Fruit fly (Drosophila melanogaster) whole organism, wandering third instar larva: ENCODE results near the gene Galphai.
A peak's percentile ranks its signal among the peaks of the same experiment; 100 is the strongest.

ENCODE experiments used
- Abd-B ChIP-seq: fragments of >200 bp; optimal IDR thresholded peaks from 2 replicates; lab custom pipeline; 2017; ENCODE audit warnings: missing biosample characterization, missing genetic modification characterization
- CG32264 ChIP-seq: fragments of 200-800 bp; sonication (Bioruptor generic); optimal IDR thresholded peaks from 2 replicates; lab custom pipeline; 2016; ENCODE audit warnings: missing biosample characterization, missing genetic modification characterization
- CG9705 ChIP-seq: fragments of 200-800 bp; sonication (Bioruptor generic); optimal IDR thresholded peaks from 2 replicates; lab custom pipeline; 2018; ENCODE audit warnings: missing biosample characterization, mild to moderate bottlenecking, missing genetic modification characterization
- CrebA ChIP-seq: fragments of 200-800 bp; sonication (Bioruptor generic); optimal IDR thresholded peaks from 2 replicates; lab custom pipeline; 2016; ENCODE audit warnings: missing biosample characterization, mild to moderate bottlenecking, missing genetic modification characterization, borderline replicate concordance
- Dfd ChIP-seq: fragments of >200 bp; optimal IDR thresholded peaks from 2 replicates; lab custom pipeline; 2017; ENCODE audit warnings: missing biosample characterization, missing genetic modification characterization
- Dif ChIP-seq: fragments of 200-275, 200-300 bp; sonication (Bioruptor generic); optimal IDR thresholded peaks from 2 replicates; lab custom pipeline; 2018; ENCODE audit warnings: missing biosample characterization, missing genetic modification characterization; ENCODE audit not compliant: partially characterized antibody
- GATAd ChIP-seq: sonication (Bioruptor generic); optimal IDR thresholded peaks from 2 replicates; lab custom pipeline; 2016; ENCODE audit warnings: missing biosample characterization, missing genetic modification characterization
- HLH106 ChIP-seq: fragments of 200-800 bp; optimal IDR thresholded peaks from 3 replicates; lab custom pipeline; 2019; ENCODE audit warnings: missing biosample characterization, mild to moderate bottlenecking, missing genetic modification characterization, moderate library complexity
- Hnf4 ChIP-seq: fragments of 200-800 bp; sonication (Bioruptor generic); optimal IDR thresholded peaks from 2 replicates; lab custom pipeline; 2016; ENCODE audit warnings: missing biosample characterization, mild to moderate bottlenecking, missing genetic modification characterization
- Hr78 ChIP-seq: fragments of >200 bp; optimal IDR thresholded peaks from 2 replicates; lab custom pipeline; 2017; ENCODE audit warnings: missing biosample characterization, missing genetic modification characterization
- Hr83 ChIP-seq: fragments of 200-300 bp; sonication (Bioruptor generic); optimal IDR thresholded peaks from 2 replicates; lab custom pipeline; 2016; ENCODE audit warnings: missing biosample characterization, mild to moderate bottlenecking, missing genetic modification characterization, moderate library complexity; ENCODE audit not compliant: poor library complexity, severe bottlenecking
- Jra ChIP-seq: sonication (Bioruptor generic); optimal IDR thresholded peaks from 2 replicates; lab custom pipeline; 2016; ENCODE audit warnings: missing biosample characterization, missing genetic modification characterization
- Mio ChIP-seq: sonication (Bioruptor generic); optimal IDR thresholded peaks from 2 replicates; lab custom pipeline; 2016; ENCODE audit warnings: missing biosample characterization, missing genetic modification characterization
- Myc ChIP-seq: fragments of >200 bp; optimal IDR thresholded peaks from 2 replicates; lab custom pipeline; 2017
- N ChIP-seq: fragments of >200 bp; optimal IDR thresholded peaks from 2 replicates; lab custom pipeline; 2018; ENCODE audit warnings: missing biosample characterization, missing external identifiers, missing genetic modification characterization
- OdsH ChIP-seq: fragments of 200-800 bp; sonication (Bioruptor generic); optimal IDR thresholded peaks from 2 replicates; lab custom pipeline; 2016; ENCODE audit warnings: missing biosample characterization, mild to moderate bottlenecking, missing genetic modification characterization
- Rel ChIP-seq, 2 experiments: fragments of 200-800 bp; sonication (Bioruptor generic) in 1 of 2; optimal IDR thresholded peaks; 2 replicates in 1 of 2; 3 replicates in 1 of 2; lab custom pipeline; 2016 to 2019; ENCODE audit warnings: mild to moderate bottlenecking in 2 of 2, missing biosample characterization in 2 of 2, missing genetic modification characterization in 2 of 2, moderate library complexity in 1 of 2
- Sp1 ChIP-seq: fragments of 200-800 bp; sonication (Bioruptor generic); optimal IDR thresholded peaks from 3 replicates; lab custom pipeline; 2019; ENCODE audit warnings: missing biosample characterization, mild to moderate bottlenecking, missing genetic modification characterization, moderate library complexity
- Vsx2 ChIP-seq: fragments of 200-300, 225-300 bp; sonication (Bioruptor generic); optimal IDR thresholded peaks from 2 replicates; lab custom pipeline; 2018; ENCODE audit warnings: missing biosample characterization, missing genetic modification characterization; ENCODE audit not compliant: partially characterized antibody
- br ChIP-seq: fragments of 200-800 bp; sonication (Bioruptor generic); optimal IDR thresholded peaks from 2 replicates; lab custom pipeline; 2016; ENCODE audit warnings: missing biosample characterization, missing genetic modification characterization
- brk ChIP-seq: fragments of 200-800 bp; sonication (Bioruptor generic); optimal IDR thresholded peaks from 2 replicates; lab custom pipeline; 2016; ENCODE audit warnings: missing biosample characterization, mild to moderate bottlenecking, missing genetic modification characterization
- dl ChIP-seq, 2 experiments: fragments of 175-275, 200-275 bp in 1 of 2; fragments of 200-275 bp in 1 of 2; sonication (Bioruptor generic); optimal IDR thresholded peaks; lab custom pipeline; 2018; ENCODE audit warnings: mild to moderate bottlenecking in 2 of 2, missing biosample characterization in 2 of 2, missing genetic modification characterization in 2 of 2, moderate library complexity in 2 of 2; ENCODE audit not compliant: partially characterized antibody in 2 of 2, insufficient read depth in 1 of 2
- dmrt93B ChIP-seq: fragments of 200-800 bp; sonication (Bioruptor generic); optimal IDR thresholded peaks from 2 replicates; lab custom pipeline; 2018; ENCODE audit warnings: missing biosample characterization, mild to moderate bottlenecking, missing genetic modification characterization
- dsf ChIP-seq: sonication (Bioruptor generic); optimal IDR thresholded peaks from 2 replicates; lab custom pipeline; 2016; ENCODE audit warnings: missing biosample characterization, missing genetic modification characterization, borderline replicate concordance
- ey ChIP-seq: fragments of 200-800 bp; sonication (Bioruptor generic); optimal IDR thresholded peaks from 2 replicates; lab custom pipeline; 2016; ENCODE audit warnings: missing biosample characterization, missing genetic modification characterization
- foxo ChIP-seq, 2 experiments: fragments of 200-800 bp; sonication (Bioruptor generic); optimal IDR thresholded peaks; 2 replicates in 1 of 2; 3 replicates in 1 of 2; lab custom pipeline; 2016 to 2017; ENCODE audit warnings: missing biosample characterization in 2 of 2, missing genetic modification characterization in 2 of 2
- fru ChIP-seq: fragments of 200-800 bp; sonication (Bioruptor generic); optimal IDR thresholded peaks from 3 replicates; lab custom pipeline; 2016; ENCODE audit warnings: missing biosample characterization, mild to moderate bottlenecking, missing genetic modification characterization
- h ChIP-seq: fragments of 200-800 bp; sonication (Bioruptor generic); optimal IDR thresholded peaks from 3 replicates; lab custom pipeline; 2016; ENCODE audit warnings: missing biosample characterization, mild to moderate bottlenecking, missing genetic modification characterization
- jim ChIP-seq: fragments of 175-275, 200-325 bp; sonication (Bioruptor generic); optimal IDR thresholded peaks from 2 replicates; lab custom pipeline; 2016; ENCODE audit warnings: missing biosample characterization, mild to moderate bottlenecking, missing genetic modification characterization
- lola ChIP-seq: fragments of >200 bp; optimal IDR thresholded peaks from 2 replicates; lab custom pipeline; 2017; ENCODE audit warnings: missing biosample characterization, missing genetic modification characterization
- pan ChIP-seq: fragments of >200 bp; optimal IDR thresholded peaks from 2 replicates; lab custom pipeline; 2017
- psq ChIP-seq: fragments of 200-800 bp; sonication (Bioruptor generic); optimal IDR thresholded peaks from 3 replicates; lab custom pipeline; 2017; ENCODE audit warnings: missing biosample characterization, mild to moderate bottlenecking, missing genetic modification characterization, moderate library complexity
- rgr ChIP-seq: fragments of 200-800 bp; sonication (Bioruptor generic); optimal IDR thresholded peaks from 3 replicates; lab custom pipeline; 2016; ENCODE audit warnings: missing biosample characterization, mild to moderate bottlenecking, missing genetic modification characterization
- sage ChIP-seq: fragments of 200-800 bp; sonication (Bioruptor generic); optimal IDR thresholded peaks from 2 replicates; lab custom pipeline; 2016; ENCODE audit warnings: missing biosample characterization, mild to moderate bottlenecking, missing genetic modification characterization
- sv ChIP-seq: fragments of 200-800 bp; sonication (Bioruptor generic); optimal IDR thresholded peaks from 3 replicates; lab custom pipeline; 2016; ENCODE audit warnings: missing biosample characterization, missing genetic modification characterization
- tai ChIP-seq: sonication (Bioruptor generic); optimal IDR thresholded peaks from 2 replicates; lab custom pipeline; 2016; ENCODE audit warnings: missing biosample characterization, missing genetic modification characterization
- usp ChIP-seq: fragments of >200 bp; optimal IDR thresholded peaks from 2 replicates; lab custom pipeline; 2017; ENCODE audit warnings: missing biosample characterization, missing genetic modification characterization
- woc ChIP-seq: sonication (Bioruptor generic); optimal IDR thresholded peaks from 2 replicates; lab custom pipeline; 2016; ENCODE audit warnings: missing biosample characterization, mild to moderate bottlenecking, missing genetic modification characterization

Gene Galphai

DNA sequence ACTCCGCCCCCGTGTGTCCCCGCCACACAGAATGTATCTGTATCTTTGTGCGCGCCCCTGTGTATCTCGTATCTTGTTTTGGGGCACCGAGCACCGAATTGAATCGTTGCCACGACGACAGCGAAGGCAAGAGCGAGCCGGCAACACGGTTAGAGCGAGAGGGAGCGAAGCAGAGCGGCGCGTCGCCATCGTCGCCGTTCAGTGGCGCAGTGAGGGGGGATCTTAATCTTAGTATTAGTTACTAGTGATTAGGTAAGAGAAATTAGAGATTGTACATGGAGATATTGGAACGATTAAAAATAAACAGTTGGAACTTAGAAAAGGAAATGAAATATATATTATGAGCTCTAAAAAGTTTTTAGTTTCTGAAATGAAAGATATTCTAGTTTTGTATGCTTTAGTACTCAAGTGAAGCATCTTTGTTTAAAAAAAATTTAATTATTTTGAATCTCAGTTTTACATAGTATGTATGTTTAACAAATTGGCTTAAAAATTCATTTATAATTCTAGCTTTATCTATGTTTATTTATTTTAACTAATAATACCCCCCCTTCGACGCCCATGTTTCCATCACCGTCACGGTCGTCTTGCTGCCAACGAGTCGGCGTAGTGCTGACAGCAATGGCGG, 9.2 kb upstream of the Galphai start:
- TF ChIP-seq lola (GFP tag; lab: Kevin White, UChicago), result no peak
- TF ChIP-seq h (GFP tag; lab: Kevin White, UChicago), result peak; percentile 68
- TF ChIP-seq CG9705, result peak; percentile 30
- TF ChIP-seq Hr78, result no peak
- peak; percentile 83 for TF ChIP-seq Sp1 (GFP tag; lab: Kevin White, UChicago)
- no peak for TF ChIP-seq sage (GFP tag; lab: Kevin White, UChicago)
- no peak for TF ChIP-seq pan
- peak; percentile 77 for TF ChIP-seq dmrt93B (GFP tag; lab: Kevin White, UChicago)
- TF ChIP-seq ey, result peak; percentile 24
- TF ChIP-seq Dif (GFP tag; lab: Kevin White, UChicago), result no peak
- TF ChIP-seq CG32264 (GFP tag; lab: Kevin White, UChicago), result no peak
- TF ChIP-seq N (GFP tag; lab: Kevin White, UChicago), result no peak
- TF ChIP-seq dl (GFP tag; optimal IDR thresholded peaks at IDR 0.05; lab: Kevin White, UChicago; ENCODE audit: insufficient read depth in 1 of 2, partially characterized antibody in 2 of 2), result no peak
- peak; percentile 47 for TF ChIP-seq woc (GFP tag; lab: Kevin White, UChicago)
- TF ChIP-seq Vsx2 (GFP tag; lab: Kevin White, UChicago), result no peak
- TF ChIP-seq foxo (GFP tag; optimal IDR thresholded peaks at IDR 0.05; lab: Kevin White, UChicago), result peak in 1 of 2 experiments; percentile 81
- TF ChIP-seq dsf (GFP tag; lab: Kevin White, UChicago), result no peak
- TF ChIP-seq OdsH (GFP tag; lab: Kevin White, UChicago), result peak; percentile 41
- TF ChIP-seq rgr (GFP tag; lab: Kevin White, UChicago), result peak; percentile 59
- no peak for TF ChIP-seq jim (GFP tag; lab: Kevin White, UChicago)
- TF ChIP-seq Hr83 (GFP tag; lab: Kevin White, UChicago), result peak; percentile 5
- no peak for TF ChIP-seq Rel (GFP tag; optimal IDR thresholded peaks at IDR 0.05; lab: Kevin White, UChicago)
- no peak for TF ChIP-seq Rel (tag; optimal IDR thresholded peaks at IDR 0.05; lab: Kevin White, UChicago)
- TF ChIP-seq Mio (GFP tag; lab: Kevin White, UChicago), result no peak
- TF ChIP-seq fru (GFP tag; lab: Kevin White, UChicago), result peak; percentile 74
- TF ChIP-seq CrebA (GFP tag; lab: Kevin White, UChicago), result no peak
- no peak for TF ChIP-seq br (GFP tag; lab: Kevin White, UChicago)
- no peak for TF ChIP-seq GATAd (GFP tag; lab: Kevin White, UChicago)
- peak; percentile 14 for TF ChIP-seq Dfd (GFP tag; lab: Kevin White, UChicago)
- TF ChIP-seq Jra (GFP tag; lab: Kevin White, UChicago), result no peak
- TF ChIP-seq brk (GFP tag; lab: Kevin White, UChicago), result no peak
- no peak for TF ChIP-seq tai (GFP tag; lab: Kevin White, UChicago)
- peak; percentile 67 for TF ChIP-seq psq (GFP tag; lab: Kevin White, UChicago)
- peak; percentile 67 for TF ChIP-seq sv (GFP tag; lab: Kevin White, UChicago)
- no peak for TF ChIP-seq Myc (lab: Kevin White, UChicago)
- no peak for TF ChIP-seq Abd-B (GFP tag; lab: Kevin White, UChicago)
- no peak for TF ChIP-seq Hnf4 (GFP tag; lab: Kevin White, UChicago)
- peak; percentile 76 for TF ChIP-seq HLH106 (tag; lab: Kevin White, UChicago)
- no peak for TF ChIP-seq usp (GFP tag; lab: Kevin White, UChicago)

DNA sequence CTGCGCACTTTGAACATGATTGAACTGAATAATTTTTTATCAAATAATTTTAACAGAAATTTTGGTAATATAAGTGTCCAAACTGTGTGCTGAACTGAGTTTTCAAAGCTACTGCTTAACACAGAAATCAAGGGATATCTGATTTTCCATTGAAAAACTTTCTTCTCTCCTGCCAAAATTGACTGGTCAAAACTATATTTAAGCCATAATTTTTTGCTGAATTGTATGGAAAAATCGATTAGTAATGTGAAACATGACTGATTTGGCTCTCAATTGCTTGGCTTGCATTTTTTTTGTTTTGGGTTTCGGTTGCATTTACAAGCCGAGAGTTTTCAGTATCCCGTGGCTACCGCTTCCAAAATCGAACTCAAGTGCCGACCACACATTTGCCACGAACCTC, 4.6 kb upstream of the Galphai start, which contains the start of the genes CG32388 and CG43439:
CG32388 (minus strand) TSS at position 101 of the 400 bp plus-strand sequence.
CG43439 (minus strand) TSS at position 101 of the 400 bp plus-strand sequence.
- no peak for TF ChIP-seq sv (GFP tag; lab: Kevin White, UChicago)
- no peak for TF ChIP-seq Abd-B (GFP tag; lab: Kevin White, UChicago)
- TF ChIP-seq N (GFP tag; lab: Kevin White, UChicago), result no peak
- no peak for TF ChIP-seq brk (GFP tag; lab: Kevin White, UChicago)
- no peak for TF ChIP-seq h (GFP tag; lab: Kevin White, UChicago)
- no peak for TF ChIP-seq rgr (GFP tag; lab: Kevin White, UChicago)
- TF ChIP-seq HLH106 (tag; lab: Kevin White, UChicago), result no peak
- no peak for TF ChIP-seq Myc (lab: Kevin White, UChicago)
- no peak for TF ChIP-seq CG32264 (GFP tag; lab: Kevin White, UChicago)
- no peak for TF ChIP-seq sage (GFP tag; lab: Kevin White, UChicago)
